Fruit fly (Drosophila melanogaster): ENCODE data around the gene Tl.
A peak's percentile ranks its signal among the peaks of the same experiment; 100 is the strongest.

The Tl gene

dm6 chr3R:26881121-26881895, 82.5 kb downstream of the Tl start, which contains the start of the genes ro and T48 (continued):
- TF ChIP-seq ERR (GFP tag; optimal IDR thresholded peaks at IDR 0.05) (peak; percentile 68), HLH54F (GFP tag; optimal IDR thresholded peaks at IDR 0.05) (peak; percentile 68), CG8478 (optimal IDR thresholded peaks at IDR 0.05) (peak; percentile 96), Fer3 (tag; optimal IDR thresholded peaks at IDR 0.05) (peak; percentile 11), Taf1 (GFP tag; IDR thresholded peaks at IDR 0.05) (no peak), gcm (GFP tag; optimal IDR thresholded peaks at IDR 0.05) (peak; percentile 5), crc (GFP tag; optimal IDR thresholded peaks at IDR 0.05) (no peak), so (GFP tag; IDR thresholded peaks at IDR 0.05) (peak; percentile 35; the same call in 2 of the 3 replicates), Myb (GFP tag; optimal IDR thresholded peaks at IDR 0.05) (peak; percentile 74), CG32532 (GFP tag; IDR thresholded peaks at IDR 0.05) (no peak; the same call in none of the 2 replicates), aop (GFP tag; IDR thresholded peaks at IDR 0.05) (peak; percentile 93), CG4820 (GFP tag; optimal IDR thresholded peaks at IDR 0.05) (peak; percentile 21), CG13894 (tag; optimal IDR thresholded peaks at IDR 0.05) (peak; percentile 92), CG30020 (tag; optimal IDR thresholded peaks at IDR 0.05) (peak; percentile 5), Sry-β (GFP tag; optimal IDR thresholded peaks at IDR 0.05) (peak; percentile 4), CG15011 (GFP tag; optimal IDR thresholded peaks at IDR 0.05) (no peak), CG8388 (GFP tag; optimal IDR thresholded peaks at IDR 0.05) (no peak), Opbp (GFP tag; IDR thresholded peaks at IDR 0.05; ENCODE audit: partially characterized antibody) (peak; percentile 73), otp (GFP tag; IDR thresholded peaks at IDR 0.05) (no peak), mld (GFP tag; IDR thresholded peaks at IDR 0.05; ENCODE audit: partially characterized antibody) (no peak; the same call in 2 of the 3 replicates), lab (GFP tag; optimal IDR thresholded peaks at IDR 0.05) (peak; percentile 67), zfh2 (GFP tag; optimal IDR thresholded peaks at IDR 0.05) (peak; percentile 66), CG2202 (tag; optimal IDR thresholded peaks at IDR 0.05) (no peak), CG10366 (GFP tag; IDR thresholded peaks at IDR 0.05) (peak; percentile 10; the same call in 1 of the 2 replicates), CG9817 (tag; optimal IDR thresholded peaks at IDR 0.05) (peak; percentile 45), Trl (optimal IDR thresholded peaks at IDR 0.05) (no peak), Trl (GFP tag; optimal IDR thresholded peaks at IDR 0.05) (peak; percentile 67), chn (GFP tag; optimal IDR thresholded peaks at IDR 0.05) (peak; percentile 95), maf-S (GFP tag; optimal IDR thresholded peaks at IDR 0.05) (peak; percentile 50), yki (optimal IDR thresholded peaks at IDR 0.05) (peak; percentile 44), Antp (GFP tag; optimal IDR thresholded peaks at IDR 0.05) (peak; percentile 72), jing (GFP tag; optimal IDR thresholded peaks at IDR 0.05) (no peak), CG18011 (GFP tag; optimal IDR thresholded peaks at IDR 0.05) (peak; percentile 29), Nf-YC (tag; optimal IDR thresholded peaks at IDR 0.05) (peak; percentile 98), Bdp1 (GFP tag; optimal IDR thresholded peaks at IDR 0.05) (peak; percentile 71), tna (GFP tag; IDR thresholded peaks at IDR 0.05; ENCODE audit: partially characterized antibody) (0 out of 2 replicates have a peak, but pooled peaks have one; percentile 36), Gsc (GFP tag; IDR thresholded peaks at IDR 0.05) (no peak), sens-2 (GFP tag; IDR thresholded peaks at IDR 0.05) (no peak), TFAM (GFP tag; optimal IDR thresholded peaks at IDR 0.05) (no peak), Neu2 (GFP tag; optimal IDR thresholded peaks at IDR 0.05; ENCODE audit: borderline replicate concordance) (no peak), peb (GFP tag; IDR thresholded peaks at IDR 0.05) (no peak), CG4360 (GFP tag; IDR thresholded peaks at IDR 0.05) (no peak), chif (GFP tag; optimal IDR thresholded peaks at IDR 0.05) (peak; percentile 44 to 53), z (GFP tag; IDR thresholded peaks at IDR 0.05) (no peak), Side (GFP tag; optimal IDR thresholded peaks at IDR 0.05) (peak; percentile 64), Stat92E (GFP tag; optimal IDR thresholded peaks at IDR 0.05) (peak in 1 of 3 experiments; percentile 87), lov (optimal IDR thresholded peaks at IDR 0.05) (no peak), lov (GFP tag; IDR thresholded peaks at IDR 0.05) (0 out of 3 replicates have a peak, but pooled peaks have one; percentile 41), CG7357 (GFP tag; IDR thresholded peaks at IDR 0.05) (no peak), pnt (GFP tag; optimal IDR thresholded peaks at IDR 0.05) (no peak)
